Worm (Caenorhabditis elegans) whole organism, L2 larva: ENCODE data around the gene btb-7.

Source experiments
- C34F6.9 ChIP-seq: fragments of 150-350 bp; optimal IDR thresholded peaks from 2 replicates; lab custom pipeline; 2014; ENCODE audit warnings: missing biosample characterization, missing genetic modification characterization
- F13H6.1 ChIP-seq: sonication (generic microtip); optimal IDR thresholded peaks from 2 replicates; lab custom pipeline; 2016; ENCODE audit warnings: missing genetic modification characterization, missing compliant biosample characterization
- R02D3.7 ChIP-seq: fragments of 150-350 bp; optimal IDR thresholded peaks from 2 replicates; lab custom pipeline; 2014; ENCODE audit warnings: missing biosample characterization, missing genetic modification characterization
- Y55F3AM.14 ChIP-seq: fragments of 200-800 bp; sonication (Bioruptor generic); optimal IDR thresholded peaks from 2 replicates; lab custom pipeline; 2018; ENCODE audit warnings: mild to moderate bottlenecking, missing genetic modification characterization, missing compliant biosample characterization
- ZK546.5 ChIP-seq: sonication (generic microtip); optimal IDR thresholded peaks from 2 replicates; lab custom pipeline; 2017; ENCODE audit warnings: missing biosample characterization, missing genetic modification characterization
- alr-1 ChIP-seq: fragments of 150-350 bp; optimal IDR thresholded peaks from 2 replicates; lab custom pipeline; 2014; ENCODE audit warnings: missing biosample characterization, missing genetic modification characterization
- ceh-82 ChIP-seq: fragments of 150-350 bp; optimal IDR thresholded peaks from 2 replicates; lab custom pipeline; 2014; ENCODE audit warnings: missing biosample characterization, missing genetic modification characterization
- crh-2 ChIP-seq: sonication (generic microtip); optimal IDR thresholded peaks from 2 replicates; lab custom pipeline; 2017; ENCODE audit warnings: missing biosample characterization, missing genetic modification characterization
- dmd-4 ChIP-seq: sonication (generic microtip); optimal IDR thresholded peaks from 2 replicates; lab custom pipeline; 2017; ENCODE audit warnings: missing biosample characterization, missing genetic modification characterization
- egl-27 ChIP-seq: sonication (generic microtip); optimal IDR thresholded peaks from 3 replicates; lab custom pipeline; 2017; ENCODE audit warnings: missing biosample characterization, missing genetic modification reagents, missing genetic modification characterization
- elt-1 ChIP-seq: fragments of 150-350 bp; optimal IDR thresholded peaks from 2 replicates; lab custom pipeline; 2014; ENCODE audit warnings: missing biosample characterization, missing genetic modification characterization
- elt-3 ChIP-seq: sonication (generic microtip); optimal IDR thresholded peaks from 2 replicates; lab custom pipeline; 2017; ENCODE audit warnings: missing biosample characterization, missing genetic modification characterization
- fos-1 ChIP-seq: fragments of 150-350 bp; optimal IDR thresholded peaks from 2 replicates; lab custom pipeline; 2014; ENCODE audit warnings: missing biosample characterization, missing genetic modification characterization
- gmeb-1 ChIP-seq: fragments of 150-350 bp; optimal IDR thresholded peaks from 2 replicates; lab custom pipeline; 2014; ENCODE audit warnings: missing biosample characterization, missing genetic modification characterization
- lin-11 ChIP-seq: fragments of 150-350 bp; sonication (generic microtip); optimal IDR thresholded peaks from 2 replicates; lab custom pipeline; 2014; ENCODE audit warnings: missing biosample characterization, missing genetic modification characterization, inconsistent platforms, mixed read lengths
- lin-13 ChIP-seq: fragments of 150-350 bp; optimal IDR thresholded peaks from 2 replicates; lab custom pipeline; 2014; ENCODE audit warnings: missing biosample characterization, missing genetic modification reagents, missing genetic modification characterization
- lin-39 ChIP-seq: fragments of 150-350 bp; optimal IDR thresholded peaks from 2 replicates; lab custom pipeline; 2014; ENCODE audit warnings: missing biosample characterization, missing genetic modification reagents, missing genetic modification characterization
- lsy-2 ChIP-seq, 2 experiments: fragments of 150-350 bp in 1 of 2; sonication (generic microtip) in 1 of 2; optimal IDR thresholded peaks; 2 replicates each; lab custom pipeline; 2014 to 2017; ENCODE audit warnings: missing biosample characterization in 2 of 2, missing genetic modification characterization in 2 of 2
- mab-5 ChIP-seq: fragments of 150-350 bp; optimal IDR thresholded peaks from 2 replicates; lab custom pipeline; 2014; ENCODE audit warnings: missing biosample characterization, missing genetic modification characterization
- mdl-1 ChIP-seq, 2 experiments: fragments of 150-350 bp in 1 of 2; sonication (generic microtip) in 1 of 2; optimal IDR thresholded peaks; 2 replicates each; lab custom pipeline; 2017; ENCODE audit warnings: missing biosample characterization in 2 of 2, missing genetic modification characterization in 2 of 2
- nhr-12 ChIP-seq: fragments of 150-350 bp; optimal IDR thresholded peaks from 2 replicates; lab custom pipeline; 2014; ENCODE audit warnings: missing biosample characterization, missing genetic modification characterization
- nhr-129 ChIP-seq: fragments of 150-350 bp; optimal IDR thresholded peaks from 2 replicates; lab custom pipeline; 2014; ENCODE audit warnings: missing biosample characterization, missing genetic modification characterization
- nhr-23 ChIP-seq: fragments of 150-350 bp; optimal IDR thresholded peaks from 2 replicates; lab custom pipeline; 2014; ENCODE audit warnings: missing biosample characterization, missing genetic modification reagents, missing genetic modification characterization
- nhr-237 ChIP-seq: fragments of 150-350 bp; optimal IDR thresholded peaks from 2 replicates; lab custom pipeline; 2014; ENCODE audit warnings: missing biosample characterization, missing genetic modification characterization
- nhr-6 ChIP-seq: fragments of 150-350 bp; optimal IDR thresholded peaks from 2 replicates; lab custom pipeline; 2014; ENCODE audit warnings: missing biosample characterization, missing genetic modification characterization
- peb-1 ChIP-seq: fragments of 150-350 bp; optimal IDR thresholded peaks from 2 replicates; lab custom pipeline; 2014; ENCODE audit warnings: missing biosample characterization, missing genetic modification characterization
- skn-1 ChIP-seq: sonication (generic microtip); optimal IDR thresholded peaks from 2 replicates; lab custom pipeline; 2017; ENCODE audit warnings: missing biosample characterization, missing genetic modification characterization
- sma-9 ChIP-seq, 2 experiments: fragments of 150-350 bp in 1 of 2; sonication (generic microtip) in 1 of 2; optimal IDR thresholded peaks; 2 replicates each; lab custom pipeline; 2014 to 2016; ENCODE audit warnings: missing genetic modification characterization in 2 of 2, mild to moderate bottlenecking in 1 of 2, missing biosample characterization in 1 of 2, missing compliant biosample characterization in 1 of 2, missing genetic modification reagents in 1 of 2, moderate library complexity in 1 of 2
- snpc-4 ChIP-seq: fragments of 150-350 bp; optimal IDR thresholded peaks from 2 replicates; lab custom pipeline; 2014; ENCODE audit warnings: missing biosample characterization, missing genetic modification characterization
- unc-39 ChIP-seq: fragments of 150-350 bp; optimal IDR thresholded peaks from 2 replicates; lab custom pipeline; 2014; ENCODE audit warnings: missing biosample characterization, missing genetic modification characterization
- unc-55 ChIP-seq: fragments of 150-350 bp; sonication (generic microtip); optimal IDR thresholded peaks from 3 replicates; lab custom pipeline; 2014; ENCODE audit warnings: missing biosample characterization, missing genetic modification reagents, missing genetic modification characterization
- unc-62 ChIP-seq: fragments of 150-350 bp; optimal IDR thresholded peaks from 2 replicates; lab custom pipeline; 2014; ENCODE audit warnings: missing biosample characterization, missing genetic modification reagents, missing genetic modification characterization
- ztf-11 ChIP-seq: sonication (generic microtip); optimal IDR thresholded peaks from 2 replicates; lab custom pipeline; 2017; ENCODE audit warnings: missing biosample characterization, missing genetic modification characterization
- ztf-4 ChIP-seq: fragments of 150-350 bp; optimal IDR thresholded peaks from 2 replicates; lab custom pipeline; 2014; ENCODE audit warnings: missing biosample characterization, missing genetic modification characterization

The btb-7 gene

ce11 chrII:1756582-1756981 lies 43.5 kb downstream of the btb-7 start, which contains the start of gene fbxb-53:
fbxb-53 (plus strand) TSS chrII:1756882.
- TF ChIP-seq mab-5 (tag; lab: Kevin White, UChicago) = no peak
- TF ChIP-seq alr-1 = no peak
- TF ChIP-seq unc-55 (GFP tag; lab: Kevin White, UChicago) = no peak
- TF ChIP-seq crh-2 (tag; lab: Kevin White, UChicago) = no peak
- TF ChIP-seq nhr-129 = no peak
- TF ChIP-seq elt-3 (tag; lab: Kevin White, UChicago) = no peak
- no peak for TF ChIP-seq Y55F3AM.14 (GFP tag; lab: Kevin White, UChicago)
- TF ChIP-seq F13H6.1 (tag; lab: Kevin White, UChicago) = no peak
- TF ChIP-seq elt-1 = no peak
- TF ChIP-seq skn-1 (tag; lab: Kevin White, UChicago) = no peak

DNA sequence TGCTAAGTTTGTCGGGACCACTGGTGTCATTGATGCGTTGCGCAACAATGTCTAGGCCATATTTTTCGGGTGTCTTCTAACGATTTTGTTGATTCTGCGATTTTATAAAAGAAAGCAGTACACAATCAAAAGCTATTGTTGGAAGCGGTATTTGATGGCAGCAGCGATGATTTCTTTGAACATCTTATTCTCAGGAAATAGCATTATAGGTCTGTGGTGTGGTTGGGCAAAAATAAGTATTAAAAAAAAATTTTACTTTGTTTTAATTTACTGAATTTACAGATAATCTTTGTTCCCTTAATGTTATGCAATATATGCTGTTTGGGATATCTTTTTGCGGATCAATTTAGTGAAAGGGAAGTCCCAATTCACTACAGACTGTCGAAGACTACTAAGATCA lies 44.0 kb downstream of the btb-7 start, which contains the start of gene F36H5.10:
F36H5.10 (plus strand) TSS at position 301 of the 400 bp plus-strand sequence.
- TF ChIP-seq alr-1 = no peak
- TF ChIP-seq lsy-2 (tag; optimal IDR thresholded peaks at IDR 0.05; lab: Kevin White, UChicago) = no peak
- no peak for TF ChIP-seq ztf-4 (tag; lab: Kevin White, UChicago)
- TF ChIP-seq fos-1 = no peak
- TF ChIP-seq mab-5 (tag; lab: Kevin White, UChicago) = no peak
- no peak for TF ChIP-seq ztf-11 (tag; lab: Kevin White, UChicago)
- no peak for TF ChIP-seq mdl-1 (tag; optimal IDR thresholded peaks at IDR 0.05; lab: Kevin White, UChicago)
- TF ChIP-seq elt-1 = no peak
- TF ChIP-seq crh-2 (tag; lab: Kevin White, UChicago) = no peak
- TF ChIP-seq ceh-82 (tag; lab: Kevin White, UChicago) = no peak
- TF ChIP-seq peb-1 = no peak
- no peak for TF ChIP-seq sma-9 (GFP tag; optimal IDR thresholded peaks at IDR 0.05; lab: Kevin White, UChicago)
- no peak for TF ChIP-seq sma-9 (tag; optimal IDR thresholded peaks at IDR 0.05; lab: Kevin White, UChicago)
- TF ChIP-seq unc-39 (tag; lab: Kevin White, UChicago) = no peak
- no peak for TF ChIP-seq nhr-129

- TF ChIP-seq R02D3.7 (tag; lab: Kevin White, UChicago) (no peak), sma-9 (GFP tag; optimal IDR thresholded peaks at IDR 0.05; lab: Kevin White, UChicago) (no peak), sma-9 (tag; optimal IDR thresholded peaks at IDR 0.05; lab: Kevin White, UChicago) (no peak), lin-13 (GFP tag; lab: Kevin White, UChicago) (no peak), egl-27 (tag; lab: Kevin White, UChicago) (no peak), nhr-23 (no peak), alr-1 (no peak), ZK546.5 (tag; lab: Kevin White, UChicago) (no peak), nhr-12 (no peak), skn-1 (tag; lab: Kevin White, UChicago) (no peak), unc-39 (tag; lab: Kevin White, UChicago) (no peak), dmd-4 (tag; lab: Kevin White, UChicago) (no peak), C34F6.9 (tag; lab: Kevin White, UChicago) (no peak), nhr-6 (tag; lab: Kevin White, UChicago) (no peak), lin-11 (tag; lab: Kevin White, UChicago) (no peak), lin-39 (no peak)
Measured at ce11 chrII:1759602-1760001, 46.6 kb downstream of the btb-7 start, which contains the start of gene F36H5.18. F36H5.18 (plus strand) TSS chrII:1759902.

DNA sequence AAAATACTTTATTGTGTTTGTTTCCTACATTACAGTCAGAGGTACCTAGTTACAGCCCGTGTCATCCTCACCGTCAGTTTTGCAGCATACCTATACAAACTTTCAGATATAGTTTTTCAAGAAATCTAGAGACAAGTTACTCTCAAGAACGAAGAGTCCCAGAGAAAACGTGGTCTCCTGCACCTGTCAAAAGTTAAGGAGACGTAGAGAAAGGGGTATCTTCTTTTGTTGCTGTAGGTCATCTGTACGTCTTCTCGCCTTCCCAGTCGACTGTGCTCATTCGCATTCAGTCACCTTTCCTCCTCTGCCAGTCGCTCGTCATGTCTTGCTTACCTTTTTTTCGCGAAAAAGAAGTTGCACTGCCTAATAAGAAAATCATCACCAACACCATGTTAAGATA lies 48.5 kb downstream of the btb-7 start, which contains the start of gene F36H5.4:
F36H5.4 (plus strand) TSS at position 301 of the 400 bp plus-strand sequence.
- TF ChIP-seq unc-62 (GFP tag; lab: Kevin White, UChicago) (no peak), mdl-1 (tag; optimal IDR thresholded peaks at IDR 0.05; lab: Kevin White, UChicago) (no peak), unc-39 (tag; lab: Kevin White, UChicago) (no peak), nhr-12 (no peak), snpc-4 (tag; lab: Kevin White, UChicago) (no peak), gmeb-1 (tag; lab: Kevin White, UChicago) (no peak), dmd-4 (tag; lab: Kevin White, UChicago) (no peak)

- TF ChIP-seq ztf-4 (tag; lab: Kevin White, UChicago) (no peak), nhr-6 (tag; lab: Kevin White, UChicago) (no peak), dmd-4 (tag; lab: Kevin White, UChicago) (no peak), nhr-237 (tag; lab: Kevin White, UChicago) (no peak)
Measured at ce11 chrII:1763072-1763471, 50.0 kb downstream of the btb-7 start, which contains the start of gene math-28. math-28 (plus strand) TSS chrII:1763372.
